Worm (Caenorhabditis elegans): ENCODE results near the gene sra-9.
A peak's percentile ranks its signal among the peaks of the same experiment; 100 is the strongest.

The sra-9 gene

ce11 chrII:9487337-9487950, 44.7 kb upstream of the sra-9 start, which contains the start of gene T19H5.4 (continued):
- TF ChIP-seq zag-1 (tag; optimal IDR thresholded peaks at IDR 0.05) (no peak), fkh-4 (tag; optimal IDR thresholded peaks at IDR 0.05; ENCODE audit: borderline replicate concordance) (no peak), snpc-4 (tag; optimal IDR thresholded peaks at IDR 0.05) (no peak), hlh-17 (GFP tag; optimal IDR thresholded peaks at IDR 0.05; ENCODE audit: borderline replicate concordance) (no peak), nhr-76 (tag; optimal IDR thresholded peaks at IDR 0.05) (no peak), ceh-82 (tag; optimal IDR thresholded peaks at IDR 0.05) (peak; percentile 3 to 16 (median 12)), ceh-63 (GFP tag; optimal IDR thresholded peaks at IDR 0.05) (no peak), nhr-47 (tag; optimal IDR thresholded peaks at IDR 0.05) (peak; percentile 44), hlh-4 (tag; optimal IDR thresholded peaks at IDR 0.05) (no peak), lin-35 (GFP tag; optimal IDR thresholded peaks at IDR 0.05) (peak; percentile 15 to 61), elt-3 (tag; optimal IDR thresholded peaks at IDR 0.05) (peak in 4 of 6 experiments; percentile 45 to 68 (median 60)), snu-23 (GFP tag; optimal IDR thresholded peaks at IDR 0.05) (peak; percentile 66), ces-1 (GFP tag; optimal IDR thresholded peaks at IDR 0.05) (no peak), Y116A8C.19 (tag; optimal IDR thresholded peaks at IDR 0.05; ENCODE audit: borderline replicate concordance) (no peak), pax-3 (tag; optimal IDR thresholded peaks at IDR 0.05) (no peak), efl-1 (optimal IDR thresholded peaks at IDR 0.05) (peak; percentile 8 to 11), efl-1 (GFP tag; optimal IDR thresholded peaks at IDR 0.05 in 1 of 2) (peak in 1 of 2 experiments; percentile 90), skn-1 (tag; optimal IDR thresholded peaks at IDR 0.05) (peak; percentile 34), dsc-1 (tag; optimal IDR thresholded peaks at IDR 0.05) (no peak), nhr-11 (tag; optimal IDR thresholded peaks at IDR 0.05) (no peak), unc-30 (tag; optimal IDR thresholded peaks at IDR 0.05) (no peak), nhr-85 (tag) (peak; percentile 94), nhr-19 (GFP tag; conservative IDR thresholded peaks at IDR 0.05) (peak; percentile 61), nhr-77 (tag; optimal IDR thresholded peaks at IDR 0.05) (no peak), nhr-237 (tag; optimal IDR thresholded peaks at IDR 0.05) (no peak), C04F5.9 (tag; optimal IDR thresholded peaks at IDR 0.05) (no peak), xbp-1 (tag; optimal IDR thresholded peaks at IDR 0.05) (peak; percentile 18), grh-1 (GFP tag; IDR thresholded peaks at IDR 0.05) (peak; percentile 40; the same call in 1 of the 2 replicates), dpl-1 (GFP tag; optimal IDR thresholded peaks at IDR 0.05) (peak in 2 of 3 experiments; percentile 10 to 16), mef-2 (tag; optimal IDR thresholded peaks at IDR 0.05) (no peak), rnt-1 (tag; optimal IDR thresholded peaks at IDR 0.05) (peak; percentile 38), tlp-1 (tag; optimal IDR thresholded peaks at IDR 0.05) (no peak), fos-1 (tag; optimal IDR thresholded peaks at IDR 0.05) (no peak), elt-2 (tag; optimal IDR thresholded peaks at IDR 0.05) (peak; percentile 65), nhr-90 (tag; optimal IDR thresholded peaks at IDR 0.05; ENCODE audit: poor library complexity) (peak; percentile 74), hpl-2 (GFP tag; optimal IDR thresholded peaks at IDR 0.05) (no peak), mdl-1 (tag; optimal IDR thresholded peaks at IDR 0.05) (peak in 1 of 2 experiments; percentile 73)

ce11 chrII:9489922-9490321, 42.2 kb upstream of the sra-9 start:
- TF ChIP-seq elt-2 (tag; optimal IDR thresholded peaks at IDR 0.05) (no peak), hpl-2 (GFP tag; optimal IDR thresholded peaks at IDR 0.05) (no peak), fkh-8 (tag; optimal IDR thresholded peaks at IDR 0.05) (no peak)

ce11 chrII:9490589-9490988, 41.5 kb upstream of the sra-9 start:
- no peak for TF ChIP-seq skn-1 (tag; optimal IDR thresholded peaks at IDR 0.05)
- TF ChIP-seq lin-14 (GFP tag; optimal IDR thresholded peaks at IDR 0.05), result peak; percentile 39
- no peak for TF ChIP-seq xbp-1 (tag; optimal IDR thresholded peaks at IDR 0.05)
- no peak for TF ChIP-seq swsn-7 (tag; optimal IDR thresholded peaks at IDR 0.05)
- no peak for TF ChIP-seq fkh-8 (tag; optimal IDR thresholded peaks at IDR 0.05)
- TF ChIP-seq unc-62 (GFP tag; optimal IDR thresholded peaks at IDR 0.05), result no peak
- TF ChIP-seq nhr-77 (tag; optimal IDR thresholded peaks at IDR 0.05), result no peak
- no peak for TF ChIP-seq elt-3 (tag; optimal IDR thresholded peaks at IDR 0.05)
- peak in 1 of 2 experiments; percentile 24 for TF ChIP-seq lsy-2 (tag; optimal IDR thresholded peaks at IDR 0.05)
- TF ChIP-seq fos-1 (tag; optimal IDR thresholded peaks at IDR 0.05), result no peak
- peak; percentile 61 for TF ChIP-seq nhr-20 (tag; optimal IDR thresholded peaks at IDR 0.05)
- peak; percentile 54 for TF ChIP-seq nhr-71 (tag; optimal IDR thresholded peaks at IDR 0.05)
- TF ChIP-seq nhr-85 (tag), result peak; percentile 84
- peak; percentile 21; the same call in 1 of the 2 replicates for TF ChIP-seq nhr-19 (GFP tag; conservative IDR thresholded peaks at IDR 0.05)

Measured in whole organism, L1 larva.